Worm (Caenorhabditis elegans): ENCODE data around the gene F56D5.2.

DNA sequence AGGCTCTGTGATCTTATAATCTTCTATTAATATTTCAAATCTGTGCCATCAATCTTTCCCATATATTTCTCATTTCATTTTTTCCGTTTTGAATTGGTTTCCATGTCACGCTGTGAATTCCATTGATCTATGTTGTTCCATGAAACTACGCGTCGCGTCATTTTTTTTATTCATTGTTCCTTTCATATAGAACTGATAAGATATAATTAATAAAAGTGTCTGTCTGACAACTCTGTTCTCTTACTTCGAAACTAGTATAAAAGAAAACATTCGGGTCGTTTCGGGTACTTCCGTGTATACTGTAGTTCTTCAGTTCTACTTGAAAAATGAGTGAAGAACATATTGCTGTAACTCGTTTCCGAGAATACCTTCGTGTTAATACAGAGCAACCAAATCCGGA lies 23.9 kb downstream of the F56D5.2 start, which contains the start of gene C10C5.3:
- TF ChIP-seq hmbx-1 (tag; optimal IDR thresholded peaks at IDR 0.05) = no peak
- TF ChIP-seq hmg-4 (GFP tag; optimal IDR thresholded peaks at IDR 0.05) = no peak
- no peak for TF ChIP-seq ama-1 (optimal IDR thresholded peaks at IDR 0.05)
- TF ChIP-seq scrt-1 (GFP tag; IDR thresholded peaks at IDR 0.05) = no peak
- TF ChIP-seq pes-1 (GFP tag; IDR thresholded peaks at IDR 0.05) = no peak
- no peak for TF ChIP-seq aly-1 (tag; optimal IDR thresholded peaks at IDR 0.05)
- no peak for TF ChIP-seq tbx-11 (GFP tag; IDR thresholded peaks at IDR 0.05)

All from whole organism, early embryonic.